Worm (Caenorhabditis elegans): ENCODE results near the gene F46H5.7.

- TF ChIP-seq ztf-1 (GFP tag; conservative IDR thresholded peaks at IDR 0.05) (no peak), unc-39 (tag; optimal IDR thresholded peaks at IDR 0.05) (no peak)
Measured at ce11 chrX:7291810-7292209, 49.0 kb upstream of the F46H5.7 start, which contains the start of gene lron-7.

Measured in whole organism, L2 larva.